Worm (Caenorhabditis elegans) whole organism, midembryonic: Measurements from ENCODE around the gene trp-1.

ENCODE experiments used
- flt-1 ChIP-seq: fragments of 200-800 bp; sonication (Bioruptor generic); IDR thresholded peaks from 2 replicates; pipeline ENCODE4 v1.3.6; 2022; ENCODE audit warnings: missing genetic modification characterization, missing compliant biosample characterization
- med-1 ChIP-seq: sonication (generic microtip); optimal IDR thresholded peaks from 2 replicates; lab custom pipeline; 2017; ENCODE audit warnings: missing genetic modification characterization, mild to moderate bottlenecking, missing compliant biosample characterization, antibody characterized with exemption, missing genetic modification reagents; ENCODE audit not compliant: insufficient read depth

DNA sequence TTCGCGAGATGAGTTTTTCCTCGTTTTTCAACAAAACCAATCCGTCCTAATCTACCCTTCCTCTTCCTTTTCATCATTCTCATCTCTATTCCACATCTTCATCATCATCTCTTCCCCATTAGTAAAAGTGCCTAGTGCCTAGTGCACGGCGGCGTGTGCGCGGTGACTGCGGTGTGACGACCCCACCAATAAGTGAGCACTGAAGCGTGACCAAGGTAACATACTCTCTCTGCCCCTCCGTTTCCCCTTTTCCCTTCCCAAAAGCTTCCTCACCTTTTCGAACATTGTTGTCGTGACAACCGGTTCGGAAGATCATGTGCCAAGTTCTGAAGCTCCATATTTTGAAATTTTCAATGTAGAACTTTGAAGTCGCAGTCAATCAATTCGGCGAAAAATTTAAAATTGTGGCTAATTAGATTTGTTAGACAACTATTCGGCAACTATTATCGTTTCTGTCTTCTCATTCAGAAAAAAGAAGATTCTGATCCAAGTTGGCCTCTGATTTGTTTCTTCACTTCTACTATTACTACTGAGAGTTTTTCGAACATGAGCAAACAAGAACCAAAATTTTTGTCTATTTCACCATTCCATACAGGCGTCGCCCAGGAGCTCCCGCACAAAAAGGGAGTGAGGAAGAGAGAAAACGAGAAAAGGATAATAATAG, 22.5 kb upstream of the trp-1 start:
- TF ChIP-seq flt-1 (GFP tag; lab: Robert Waterston, UW), result no peak
- TF ChIP-seq med-1 (GFP tag; lab: Kevin White, UChicago), result no peak
